Worm (Caenorhabditis elegans): Measurements from ENCODE around the gene sinh-1.

DNA sequence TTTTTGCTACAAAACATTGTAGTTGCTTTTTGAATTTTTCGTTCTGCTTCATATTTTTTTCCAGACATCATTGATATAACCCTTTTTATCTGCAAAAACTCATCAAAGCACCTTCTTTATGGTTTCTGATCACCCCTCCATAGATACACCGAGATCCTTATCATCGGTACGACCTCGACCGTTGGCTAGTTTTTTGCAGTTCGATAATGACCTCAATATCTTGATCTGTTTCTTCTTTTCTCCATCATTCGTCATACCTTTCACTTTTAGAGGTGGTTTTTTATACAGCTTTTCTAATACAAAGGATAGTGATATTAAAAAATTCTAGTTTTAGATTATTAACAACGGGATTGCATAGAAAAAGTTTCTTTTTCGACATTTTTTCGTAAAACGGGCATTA, 11.3 kb downstream of the sinh-1 start:
- TF ChIP-seq daf-12 (tag; optimal IDR thresholded peaks at IDR 0.05): no peak
- no peak for TF ChIP-seq ztf-11 (tag; optimal IDR thresholded peaks at IDR 0.05)
- no peak for TF ChIP-seq snpc-4 (tag; optimal IDR thresholded peaks at IDR 0.05)
- no peak for TF ChIP-seq nhr-67 (tag; optimal IDR thresholded peaks at IDR 0.05)
- TF ChIP-seq elt-2 (tag; optimal IDR thresholded peaks at IDR 0.05): no peak
- no peak for TF ChIP-seq fos-1 (tag; optimal IDR thresholded peaks at IDR 0.05)
- no peak for TF ChIP-seq ceh-82 (tag; optimal IDR thresholded peaks at IDR 0.05)
- no peak for TF ChIP-seq nhr-77 (tag; optimal IDR thresholded peaks at IDR 0.05)
- TF ChIP-seq nhr-11 (tag; optimal IDR thresholded peaks at IDR 0.05): no peak

Data from whole organism, L3 larva.